Fruit fly (Drosophila melanogaster) whole organism, prepupa: ENCODE measurements around the gene idc.

Experiments used
- CG11762 ChIP-seq: fragments of 200-800 bp; sonication (Bioruptor generic); optimal IDR thresholded peaks from 3 replicates; lab custom pipeline; 2016; ENCODE audit warnings: missing biosample characterization, missing genetic modification characterization; ENCODE audit not compliant: insufficient read depth
- CG3032 ChIP-seq: fragments of 200-800 bp; optimal IDR thresholded peaks from 2 replicates; lab custom pipeline; 2019; ENCODE audit warnings: missing biosample characterization, mild to moderate bottlenecking, missing genetic modification characterization, moderate library complexity
- CG6792 ChIP-seq: fragments of 200-800 bp; sonication (Bioruptor generic); optimal IDR thresholded peaks from 3 replicates; lab custom pipeline; 2016; ENCODE audit warnings: missing biosample characterization, missing genetic modification characterization
- CG6854 ChIP-seq: fragments of 200-800 bp; sonication (Bioruptor generic); optimal IDR thresholded peaks from 2 replicates; lab custom pipeline; 2017; ENCODE audit warnings: missing biosample characterization, mild to moderate bottlenecking, missing genetic modification characterization
- Lpt ChIP-seq: fragments of 200-800 bp; sonication (Bioruptor generic); optimal IDR thresholded peaks from 3 replicates; lab custom pipeline; 2016; ENCODE audit warnings: missing biosample characterization, missing genetic modification characterization
- Smox ChIP-seq: fragments of 200-800 bp; sonication (Bioruptor generic); optimal IDR thresholded peaks from 3 replicates; lab custom pipeline; 2016; ENCODE audit warnings: missing biosample characterization, missing genetic modification characterization
- dsx ChIP-seq: fragments of 200-800 bp; optimal IDR thresholded peaks from 3 replicates; lab custom pipeline; 2019; ENCODE audit warnings: missing biosample characterization, mild to moderate bottlenecking, missing genetic modification characterization, moderate library complexity; ENCODE audit not compliant: poor library complexity, severe bottlenecking
- fkh ChIP-seq: fragments of 200-800 bp; sonication (Bioruptor generic); optimal IDR thresholded peaks from 3 replicates; lab custom pipeline; 2017; ENCODE audit warnings: missing biosample characterization, mild to moderate bottlenecking, missing genetic modification characterization, moderate library complexity
- vri ChIP-seq: fragments of 200-800 bp; sonication (Bioruptor generic); optimal IDR thresholded peaks from 3 replicates; lab custom pipeline; 2016; ENCODE audit warnings: missing biosample characterization, mild to moderate bottlenecking, missing genetic modification characterization

- TF ChIP-seq fkh (GFP tag; lab: Kevin White, UChicago) (no peak), Smox (no peak), Lpt (no peak), dsx (GFP tag; lab: Kevin White, UChicago) (no peak), CG6792 (GFP tag; lab: Kevin White, UChicago) (no peak), vri (no peak), CG11762 (GFP tag; lab: Kevin White, UChicago) (no peak), CG3032 (tag; lab: Kevin White, UChicago) (no peak), CG6854 (no peak)
Measured at dm6 chr3R:19997526-19998070, 34.0 kb upstream of the idc start.
